Fruit fly (Drosophila melanogaster): ENCODE results near the gene CG6985.

dm6 chr3R:22755187-22755777 is 14.3 kb downstream of the CG6985 start:
- TF ChIP-seq tj (GFP tag; optimal IDR thresholded peaks at IDR 0.05): peak; percentile 42
- TF ChIP-seq cnc (optimal IDR thresholded peaks at IDR 0.05): no peak
- TF ChIP-seq pad (GFP tag; optimal IDR thresholded peaks at IDR 0.05): no peak
- no peak for TF ChIP-seq CG7045 (GFP tag; optimal IDR thresholded peaks at IDR 0.05)
- TF ChIP-seq Clk (GFP tag; optimal IDR thresholded peaks at IDR 0.05): no peak
- no peak for TF ChIP-seq CG7101 (tag; optimal IDR thresholded peaks at IDR 0.05)

All from whole organism, adult.